Fruit fly (Drosophila melanogaster) whole organism, embryonic: ENCODE results near the gene zfh2.

ENCODE experiments used
- Antp ChIP-seq: fragments of 200-800 bp; sonication (Bioruptor generic); optimal IDR thresholded peaks from 3 replicates; lab custom pipeline; 2016; ENCODE audit warnings: missing biosample characterization, missing genetic modification characterization
- Atf3 ChIP-seq: fragments of 200-800 bp; sonication (Bioruptor generic); optimal IDR thresholded peaks from 3 replicates; lab custom pipeline; 2016; ENCODE audit warnings: missing biosample characterization, missing genetic modification characterization
- CG10147 ChIP-seq: fragments of 200-800 bp; sonication (Bioruptor generic); optimal IDR thresholded peaks from 2 replicates; lab custom pipeline; 2019; ENCODE audit warnings: missing biosample characterization, mild to moderate bottlenecking, missing genetic modification characterization, moderate library complexity
- CG10959 ChIP-seq: fragments of 200-800 bp; sonication (Bioruptor generic); IDR thresholded peaks from 2 replicates; pipeline ENCODE4 v1.3.6; 2022; ENCODE audit warnings: missing biosample characterization, missing genetic modification characterization
- CG10979 ChIP-seq: fragments of 200-800 bp; sonication (Bioruptor generic); optimal IDR thresholded peaks from 2 replicates; lab custom pipeline; 2018; ENCODE audit warnings: missing biosample characterization, mild to moderate bottlenecking, missing genetic modification characterization, moderate library complexity
- CG11398 ChIP-seq: fragments of 200-800 bp; sonication (Bioruptor generic); optimal IDR thresholded peaks from 2 replicates; lab custom pipeline; 2016; ENCODE audit warnings: missing biosample characterization, missing genetic modification characterization
- CG11504 ChIP-seq: fragments of 200-800 bp; sonication (Bioruptor generic); optimal IDR thresholded peaks from 3 replicates; lab custom pipeline; 2019; ENCODE audit warnings: missing biosample characterization, mild to moderate bottlenecking, missing genetic modification characterization, moderate library complexity
- CG11560 ChIP-seq: fragments of 200-800 bp; sonication (Bioruptor generic); IDR thresholded peaks from 3 replicates; pipeline ENCODE4 v1.3.6; 2022; ENCODE audit warnings: missing biosample characterization, missing genetic modification characterization
- CG12299 ChIP-seq: fragments of 200-800 bp; sonication (Bioruptor generic); optimal IDR thresholded peaks from 2 replicates; lab custom pipeline; 2018; ENCODE audit warnings: missing biosample characterization, mild to moderate bottlenecking, missing genetic modification characterization
- CG15514 ChIP-seq: fragments of 200-800 bp; sonication (Bioruptor generic); optimal IDR thresholded peaks from 3 replicates; lab custom pipeline; 2017; ENCODE audit warnings: missing biosample characterization, missing genetic modification characterization, mild to moderate bottlenecking, moderate library complexity, missing genetic modification reagents
- CG1603 ChIP-seq: fragments of 200-800 bp; sonication (Bioruptor generic); optimal IDR thresholded peaks from 2 replicates; lab custom pipeline; 2019; ENCODE audit warnings: missing biosample characterization, mild to moderate bottlenecking, missing genetic modification characterization, moderate library complexity
- CG1647 ChIP-seq: fragments of 200-800 bp; sonication (Bioruptor generic); optimal IDR thresholded peaks from 3 replicates; lab custom pipeline; 2016; ENCODE audit warnings: missing biosample characterization, missing genetic modification characterization
- CG16813 ChIP-seq: fragments of 200-800 bp; sonication (Bioruptor generic); IDR thresholded peaks from 3 replicates; pipeline ENCODE4 v1.3.6; 2022; ENCODE audit warnings: missing biosample characterization, missing genetic modification characterization; ENCODE audit not compliant: partially characterized antibody
- CG18476 ChIP-seq: fragments of 200-800 bp; sonication (Bioruptor generic); optimal IDR thresholded peaks from 2 replicates; lab custom pipeline; 2016; ENCODE audit warnings: missing biosample characterization, mild to moderate bottlenecking, missing genetic modification characterization
- CG2199 ChIP-seq: fragments of 200-800 bp; sonication (Bioruptor generic); IDR thresholded peaks from 3 replicates; pipeline ENCODE4 v1.3.6; 2022; ENCODE audit warnings: missing biosample characterization, missing genetic modification characterization
- CG2202 ChIP-seq: fragments of 200-800 bp; sonication (Bioruptor generic); optimal IDR thresholded peaks from 2 replicates; lab custom pipeline; 2018; ENCODE audit warnings: missing biosample characterization, mild to moderate bottlenecking, missing genetic modification characterization
- CG30403 ChIP-seq: fragments of 200-800 bp; sonication (Bioruptor generic); optimal IDR thresholded peaks from 3 replicates; lab custom pipeline; 2016; ENCODE audit warnings: missing biosample characterization, missing genetic modification characterization
- CG30431 ChIP-seq: fragments of 200-800 bp; sonication (Bioruptor generic); optimal IDR thresholded peaks from 2 replicates; lab custom pipeline; 2017; ENCODE audit warnings: missing biosample characterization, missing genetic modification characterization
- CG32772 ChIP-seq: fragments of 200-800 bp; sonication (Bioruptor generic); IDR thresholded peaks from 2 replicates; pipeline ENCODE4 v1.3.6; 2022; ENCODE audit warnings: missing biosample characterization, missing genetic modification characterization
- CG3838 ChIP-seq: fragments of 200-800 bp; sonication (Bioruptor generic); optimal IDR thresholded peaks from 3 replicates; lab custom pipeline; 2016; ENCODE audit warnings: missing biosample characterization, missing genetic modification characterization
- CG4328 ChIP-seq: fragments of 200-800 bp; sonication (Bioruptor generic); optimal IDR thresholded peaks from 3 replicates; lab custom pipeline; 2017; ENCODE audit warnings: missing biosample characterization, missing genetic modification reagents, missing genetic modification characterization
- CG4424 ChIP-seq: fragments of 200-800 bp; sonication (Bioruptor generic); optimal IDR thresholded peaks from 3 replicates; lab custom pipeline; 2016; ENCODE audit warnings: missing biosample characterization, missing genetic modification characterization
- CG6689 ChIP-seq: fragments of 200-800 bp; sonication (Bioruptor generic); IDR thresholded peaks from 2 replicates; pipeline ENCODE4 v1.3.6; 2022; ENCODE audit warnings: missing biosample characterization, missing genetic modification characterization
- CG8478 ChIP-seq: fragments of >200 bp; optimal IDR thresholded peaks from 2 replicates; lab custom pipeline; 2018
- CG8765 ChIP-seq: fragments of 200-800 bp; sonication (Bioruptor generic); IDR thresholded peaks from 2 replicates; pipeline ENCODE4 v1.3.6; 2022; ENCODE audit warnings: missing biosample characterization, missing genetic modification characterization
- CG9797 ChIP-seq: fragments of 200-800 bp; sonication (Bioruptor generic); optimal IDR thresholded peaks from 3 replicates; lab custom pipeline; 2018; ENCODE audit warnings: missing biosample characterization, mild to moderate bottlenecking, missing genetic modification characterization
- CrebB ChIP-seq: fragments of 200-800 bp; sonication (Bioruptor generic); optimal IDR thresholded peaks from 3 replicates; lab custom pipeline; 2018; ENCODE audit warnings: missing biosample characterization, mild to moderate bottlenecking, missing genetic modification characterization
- Dek ChIP-seq: fragments of 200-800 bp; sonication (Bioruptor generic); optimal IDR thresholded peaks from 3 replicates; lab custom pipeline; 2019; ENCODE audit warnings: missing biosample characterization, mild to moderate bottlenecking, missing genetic modification characterization, moderate library complexity
- Drgx ChIP-seq: fragments of 200-800 bp; sonication (Bioruptor generic); IDR thresholded peaks from 2 replicates; pipeline ENCODE4 v1.3.6; 2022; ENCODE audit warnings: missing biosample characterization, missing genetic modification characterization
- Ets97D ChIP-seq: fragments of 200-800 bp; sonication (Bioruptor generic); optimal IDR thresholded peaks from 3 replicates; lab custom pipeline; 2016; ENCODE audit warnings: missing biosample characterization, missing genetic modification characterization
- Hand ChIP-seq: fragments of 200-800 bp; sonication (Bioruptor generic); optimal IDR thresholded peaks from 2 replicates; lab custom pipeline; 2017; ENCODE audit warnings: mild to moderate bottlenecking, missing biosample characterization, missing genetic modification reagents, missing genetic modification characterization
- Hmr ChIP-seq: fragments of 200-800 bp; sonication (Bioruptor generic); optimal IDR thresholded peaks from 3 replicates; lab custom pipeline; 2017; ENCODE audit warnings: mild to moderate bottlenecking, missing biosample characterization, missing genetic modification reagents, missing genetic modification characterization
- Hr39 ChIP-seq: fragments of >200 bp; optimal IDR thresholded peaks from 2 replicates; lab custom pipeline; 2017
- Jarid2 ChIP-seq: fragments of 200-800 bp; sonication (Bioruptor generic); optimal IDR thresholded peaks from 3 replicates; lab custom pipeline; 2017; ENCODE audit warnings: mild to moderate bottlenecking, missing biosample characterization, missing genetic modification reagents, missing genetic modification characterization
- MTF-1 ChIP-seq: fragments of 200-800 bp; sonication (Bioruptor generic); optimal IDR thresholded peaks from 2 replicates; lab custom pipeline; 2018; ENCODE audit warnings: missing biosample characterization, mild to moderate bottlenecking, missing genetic modification characterization, borderline replicate concordance
- Med ChIP-seq: fragments of 200-800 bp; sonication (Bioruptor generic); peaks from one replicate; lab custom pipeline; 2016; ENCODE audit warnings: missing biosample characterization, missing genetic modification characterization, mild to moderate bottlenecking, inconsistent platforms, moderate library complexity
- NFAT ChIP-seq: fragments of 200-800 bp; sonication (Bioruptor generic); IDR thresholded peaks from 2 replicates; pipeline ENCODE4 v1.3.6; 2022; ENCODE audit warnings: missing biosample characterization, missing genetic modification characterization
- NK7.1 ChIP-seq: fragments of 200-800 bp; sonication (Bioruptor generic); optimal IDR thresholded peaks from 3 replicates; lab custom pipeline; 2016; ENCODE audit warnings: missing biosample characterization, missing genetic modification characterization
- NfI ChIP-seq: fragments of 200-800 bp; sonication (Bioruptor generic); optimal IDR thresholded peaks from 3 replicates; lab custom pipeline; 2018; ENCODE audit warnings: missing biosample characterization, mild to moderate bottlenecking, missing genetic modification characterization, moderate library complexity
- Usf ChIP-seq: fragments of 200-800 bp; sonication (Bioruptor generic); optimal IDR thresholded peaks from 2 replicates; lab custom pipeline; 2017; ENCODE audit warnings: missing genotype, missing biosample characterization, missing genetic modification characterization
- Xrp1 ChIP-seq: fragments of 200-800 bp; sonication (Bioruptor generic); IDR thresholded peaks from 2 replicates; pipeline ENCODE4 v1.3.6; 2022; ENCODE audit warnings: missing biosample characterization, missing genetic modification characterization
- ara ChIP-seq: fragments of 200-800 bp; sonication (Bioruptor generic); IDR thresholded peaks from 2 replicates; pipeline ENCODE4 v1.3.6; 2022; ENCODE audit warnings: missing biosample characterization, missing genetic modification characterization
- bigmax ChIP-seq: fragments of 200-800 bp; sonication (Bioruptor generic); optimal IDR thresholded peaks from 2 replicates; lab custom pipeline; 2018; ENCODE audit warnings: missing biosample characterization, mild to moderate bottlenecking, missing genetic modification characterization
- dimm ChIP-seq: fragments of 200-800 bp; sonication (Bioruptor generic); IDR thresholded peaks from 2 replicates; pipeline ENCODE4 v1.3.6; 2022; ENCODE audit warnings: missing biosample characterization, missing genetic modification characterization
- emc ChIP-seq: fragments of 200-800 bp; sonication (Bioruptor generic); optimal IDR thresholded peaks from 2 replicates; lab custom pipeline; 2016; ENCODE audit warnings: missing biosample characterization, missing genetic modification characterization
- fd64A ChIP-seq: fragments of 200-800 bp; sonication (Bioruptor generic); optimal IDR thresholded peaks from 3 replicates; lab custom pipeline; 2018; ENCODE audit warnings: missing biosample characterization, mild to moderate bottlenecking, missing genetic modification characterization
- h ChIP-seq: fragments of >200 bp; optimal IDR thresholded peaks from 2 replicates; lab custom pipeline; 2017
- insv ChIP-seq, 2 experiments: fragments of 200-800 bp; sonication (Bioruptor generic); optimal IDR thresholded peaks; 3 replicates each; lab custom pipeline; 2016 to 2018; ENCODE audit warnings: missing biosample characterization in 2 of 2, missing genetic modification characterization in 2 of 2
- tna ChIP-seq: fragments of 200-800 bp; sonication (Bioruptor generic); IDR thresholded peaks from 2 replicates; pipeline ENCODE4 v1.3.6; 2022; ENCODE audit warnings: missing biosample characterization, missing genetic modification characterization; ENCODE audit not compliant: partially characterized antibody
- trem ChIP-seq: fragments of 200-800 bp; optimal IDR thresholded peaks from 3 replicates; lab custom pipeline; 2019; ENCODE audit warnings: missing biosample characterization, mild to moderate bottlenecking, missing genetic modification characterization, moderate library complexity
- z ChIP-seq: fragments of 200-800 bp; sonication (Bioruptor generic); IDR thresholded peaks from 3 replicates; pipeline ENCODE4 v1.3.6; 2022; ENCODE audit warnings: missing biosample characterization, missing genetic modification characterization

Gene zfh2

dm6 chr4:488828-489560 is 12.6 kb upstream of the zfh2 start, which contains the start of gene Asator (continued):
- TF ChIP-seq bigmax (GFP tag; lab: Kevin White, UChicago) (no peak), Xrp1 (GFP tag; lab: Robert Waterston, UW) (peak; percentile 72; the same call in 1 of the 2 replicates), z (no peak), Dek (tag; lab: Kevin White, UChicago) (peak; percentile 49), CG1647 (peak; percentile 34), CG8765 (GFP tag; lab: Robert Waterston, UW) (no peak), CrebB (tag; lab: Kevin White, UChicago) (peak; percentile 32), CG2199 (peak; percentile 87), CG16813 (GFP tag; lab: Robert Waterston, UW) (no peak), Antp (peak; percentile 86), dimm (GFP tag; lab: Robert Waterston, UW) (no peak), tna (no peak), fd64A (GFP tag; lab: Kevin White, UChicago) (no peak), ara (GFP tag; lab: Robert Waterston, UW) (no peak), CG30403 (peak; percentile 56), NFAT (GFP tag; lab: Robert Waterston, UW) (no peak; the same call in 1 of the 2 replicates), CG11504 (tag; lab: Kevin White, UChicago) (peak; percentile 61), Ets97D (GFP tag; lab: Kevin White, UChicago) (peak; percentile 24), CG1603 (tag; lab: Kevin White, UChicago) (peak; percentile 54), trem (tag; lab: Kevin White, UChicago) (peak; percentile 40), CG10147 (GFP tag; lab: Kevin White, UChicago) (peak; percentile 36), MTF-1 (GFP tag; lab: Kevin White, UChicago) (no peak), CG32772 (GFP tag; lab: Robert Waterston, UW) (no peak), Hr39 (no peak), CG15514 (GFP tag; lab: Kevin White, UChicago) (peak; percentile 34), Jarid2 (GFP tag; lab: Kevin White, UChicago) (no peak), Atf3 (peak; percentile 55), h (no peak), CG2202 (tag; lab: Kevin White, UChicago) (peak; percentile 3), CG30431 (GFP tag; lab: Kevin White, UChicago) (no peak), CG8478 (no peak), insv (GFP tag; optimal IDR thresholded peaks at IDR 0.05; lab: Kevin White, UChicago) (no peak), CG10979 (peak; percentile 57), Hmr (GFP tag; lab: Kevin White, UChicago) (peak; percentile 77), CG18476 (GFP tag; lab: Kevin White, UChicago) (no peak), NfI (peak; percentile 47), CG12299 (tag; lab: Kevin White, UChicago) (peak; percentile 21), CG4424 (GFP tag; lab: Kevin White, UChicago) (peak; percentile 67), CG11398 (GFP tag; lab: Kevin White, UChicago) (peak; percentile 28), CG4328 (GFP tag; lab: Kevin White, UChicago) (peak; percentile 15), CG9797 (GFP tag; lab: Kevin White, UChicago) (no peak), emc (GFP tag; lab: Kevin White, UChicago) (peak; percentile 6), Hand (GFP tag; lab: Kevin White, UChicago) (no peak), Med (GFP tag; lab: Kevin White, UChicago) (peak; percentile 96), CG3838 (GFP tag; lab: Kevin White, UChicago) (no peak), NK7.1 (GFP tag; lab: Kevin White, UChicago) (no peak), CG11560 (tag; lab: Robert Waterston, UW) (no peak), CG10959 (GFP tag; lab: Robert Waterston, UW) (no peak), CG6689 (GFP tag; lab: Robert Waterston, UW) (peak; percentile 59), Drgx (GFP tag; lab: Robert Waterston, UW) (no peak), Usf (GFP tag; lab: Kevin White, UChicago) (no peak)
